Fruit fly (Drosophila melanogaster): Measurements from ENCODE around the gene CG42502.

CG42502 gene

dm6 chr2L:18830587-18831528, 19.8 kb upstream of the CG42502 start, which contains the start of the genes CG17597 and ScpX:
Gene CG17597, minus strand, starts transcription at chr2L:18831153.
Gene ScpX, plus strand, starts transcription at chr2L:18831229.
- peak; percentile 62 for TF ChIP-seq CG1620 (GFP tag; optimal IDR thresholded peaks at IDR 0.05)
- TF ChIP-seq cic (GFP tag; optimal IDR thresholded peaks at IDR 0.05): no peak
- peak; percentile 76 for TF ChIP-seq CG5204 (GFP tag; optimal IDR thresholded peaks at IDR 0.05)
- TF ChIP-seq kay (GFP tag; ENCODE audit: borderline replicate concordance): no peak
- TF ChIP-seq bab1 (GFP tag; optimal IDR thresholded peaks at IDR 0.05): peak; percentile 46
- peak; percentile 42 for TF ChIP-seq CG12768 (GFP tag; optimal IDR thresholded peaks at IDR 0.05)
- peak; percentile 44 for TF ChIP-seq CG7045 (GFP tag; optimal IDR thresholded peaks at IDR 0.05)
- TF ChIP-seq Crg-1 (GFP tag; optimal IDR thresholded peaks at IDR 0.05): no peak
- TF ChIP-seq CG11617 (GFP tag; optimal IDR thresholded peaks at IDR 0.05): peak; percentile 50
- peak; percentile 55 for TF ChIP-seq Mnt (GFP tag; optimal IDR thresholded peaks at IDR 0.05)
- peak; percentile 83 for TF ChIP-seq toe (GFP tag; optimal IDR thresholded peaks at IDR 0.05)
- no peak for TF ChIP-seq cnc (optimal IDR thresholded peaks at IDR 0.05)
- peak; percentile 6 for TF ChIP-seq ovo (GFP tag; optimal IDR thresholded peaks at IDR 0.05)
- TF ChIP-seq CG14711 (tag; optimal IDR thresholded peaks at IDR 0.05): peak; percentile 57
- peak; percentile 17 for TF ChIP-seq pad (GFP tag; optimal IDR thresholded peaks at IDR 0.05)
- TF ChIP-seq CG7101 (tag; optimal IDR thresholded peaks at IDR 0.05): peak; percentile 50
- peak; percentile 25 for TF ChIP-seq tj (GFP tag; optimal IDR thresholded peaks at IDR 0.05)
- peak; percentile 42 for TF ChIP-seq Clk (GFP tag; optimal IDR thresholded peaks at IDR 0.05)
- TF ChIP-seq Hr96 (GFP tag; optimal IDR thresholded peaks at IDR 0.05): peak; percentile 59
- TF ChIP-seq CG33017 (tag; optimal IDR thresholded peaks at IDR 0.05): peak; percentile 34

DNA sequence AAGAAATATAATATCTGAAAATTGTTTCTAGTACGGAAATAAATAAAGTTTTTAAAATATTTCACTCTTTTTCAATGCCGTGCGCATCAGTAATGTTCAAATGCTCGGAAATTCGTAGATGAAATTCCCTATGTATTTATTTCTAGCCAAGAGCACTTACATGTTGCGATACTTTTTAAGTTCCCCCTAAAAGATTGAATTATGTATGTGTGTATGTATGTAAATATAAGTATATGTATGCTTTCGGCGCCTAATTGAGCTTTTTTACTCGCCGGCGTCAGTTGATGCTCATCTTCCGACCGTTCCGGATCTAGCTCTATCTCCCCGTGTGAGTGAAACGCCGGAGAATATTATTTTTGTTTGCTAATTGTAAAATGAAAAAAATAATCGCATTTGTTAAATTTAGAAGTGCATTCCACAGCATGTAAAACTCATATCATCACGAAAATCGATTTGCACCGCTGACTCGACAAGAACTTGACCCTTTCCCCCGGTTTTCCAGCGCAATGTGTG, 15.5 kb upstream of the CG42502 start, which contains the start of gene Ugt36E1:
TSS of gene Ugt36E1 (plus strand) at position 275 of the 513 bp plus-strand sequence.
- peak; percentile 19 for TF ChIP-seq kay (GFP tag; ENCODE audit: borderline replicate concordance)
- peak; percentile 61 for TF ChIP-seq tj (GFP tag; optimal IDR thresholded peaks at IDR 0.05)
- no peak for TF ChIP-seq CG33017 (tag; optimal IDR thresholded peaks at IDR 0.05)

- TF ChIP-seq CG14711 (tag; optimal IDR thresholded peaks at IDR 0.05): no peak
- TF ChIP-seq tj (GFP tag; optimal IDR thresholded peaks at IDR 0.05): peak; percentile 94
- TF ChIP-seq bab1 (GFP tag; optimal IDR thresholded peaks at IDR 0.05): peak; percentile 11
- TF ChIP-seq Clk (GFP tag; optimal IDR thresholded peaks at IDR 0.05): no peak
- TF ChIP-seq kay (GFP tag; ENCODE audit: borderline replicate concordance): peak; percentile 86
- TF ChIP-seq CG33017 (tag; optimal IDR thresholded peaks at IDR 0.05): peak; percentile 0
- peak; percentile 20 for TF ChIP-seq Mnt (GFP tag; optimal IDR thresholded peaks at IDR 0.05)
- no peak for TF ChIP-seq CG7045 (GFP tag; optimal IDR thresholded peaks at IDR 0.05)
- no peak for TF ChIP-seq Crg-1 (GFP tag; optimal IDR thresholded peaks at IDR 0.05)
- TF ChIP-seq pad (GFP tag; optimal IDR thresholded peaks at IDR 0.05): no peak
- no peak for TF ChIP-seq CG12768 (GFP tag; optimal IDR thresholded peaks at IDR 0.05)
- TF ChIP-seq Hr96 (GFP tag; optimal IDR thresholded peaks at IDR 0.05): peak; percentile 27
- no peak for TF ChIP-seq cnc (optimal IDR thresholded peaks at IDR 0.05)
- peak; percentile 5 for TF ChIP-seq CG7101 (tag; optimal IDR thresholded peaks at IDR 0.05)
- peak; percentile 80 for TF ChIP-seq CG11617 (GFP tag; optimal IDR thresholded peaks at IDR 0.05)
- TF ChIP-seq cic (GFP tag; optimal IDR thresholded peaks at IDR 0.05): no peak
- no peak for TF ChIP-seq ovo (GFP tag; optimal IDR thresholded peaks at IDR 0.05)
Observed at dm6 chr2L:18823243-18823803, 12.3 kb upstream of the CG42502 start, which contains the start of gene Ugt36D1. Gene Ugt36D1, plus strand, starts transcription at chr2L:18823548.

dm6 chr2L:18822805-18823204, 11.8 kb upstream of the CG42502 start:
- TF ChIP-seq pad (GFP tag; optimal IDR thresholded peaks at IDR 0.05) (no peak), Hr96 (GFP tag; optimal IDR thresholded peaks at IDR 0.05) (no peak), Clk (GFP tag; optimal IDR thresholded peaks at IDR 0.05) (no peak), cic (GFP tag; optimal IDR thresholded peaks at IDR 0.05) (no peak)

dm6 chr2L:18819044-18819443, 8.0 kb upstream of the CG42502 start, which contains the start of gene Ugt36F1:
Gene Ugt36F1, plus strand, starts transcription at chr2L:18819344.
- TF ChIP-seq CG14711 (tag; optimal IDR thresholded peaks at IDR 0.05): no peak
- no peak for TF ChIP-seq CG5204 (GFP tag; optimal IDR thresholded peaks at IDR 0.05)
- no peak for TF ChIP-seq Crg-1 (GFP tag; optimal IDR thresholded peaks at IDR 0.05)
- TF ChIP-seq cic (GFP tag; optimal IDR thresholded peaks at IDR 0.05): no peak
- TF ChIP-seq kay (GFP tag; ENCODE audit: borderline replicate concordance): no peak
- TF ChIP-seq ovo (GFP tag; optimal IDR thresholded peaks at IDR 0.05): no peak
- TF ChIP-seq tj (GFP tag; optimal IDR thresholded peaks at IDR 0.05): no peak
- no peak for TF ChIP-seq bab1 (GFP tag; optimal IDR thresholded peaks at IDR 0.05)
- no peak for TF ChIP-seq CG1620 (GFP tag; optimal IDR thresholded peaks at IDR 0.05)

DNA sequence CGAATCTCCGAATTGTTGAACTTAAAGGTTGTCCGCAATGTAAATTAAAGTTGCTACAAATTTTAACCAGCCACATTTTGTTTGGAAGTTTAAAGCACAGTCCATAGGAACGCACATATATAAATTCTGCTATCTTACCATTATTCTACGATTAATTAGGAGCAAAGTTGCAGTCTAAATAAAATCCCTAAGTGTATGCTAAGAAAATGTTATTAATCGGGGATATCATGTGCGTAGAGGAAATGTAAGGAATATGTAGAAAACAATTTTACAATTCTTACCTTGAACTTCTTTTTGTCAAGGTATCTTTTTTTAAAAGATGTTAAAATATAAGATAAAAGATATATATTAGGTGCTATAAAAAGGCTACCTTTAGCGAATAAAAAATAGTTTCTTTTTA, 7.3 kb upstream of the CG42502 start:
- TF ChIP-seq CG14711 (tag; optimal IDR thresholded peaks at IDR 0.05) (no peak), CG7045 (GFP tag; optimal IDR thresholded peaks at IDR 0.05) (no peak), Hr96 (GFP tag; optimal IDR thresholded peaks at IDR 0.05) (no peak), Crg-1 (GFP tag; optimal IDR thresholded peaks at IDR 0.05) (no peak), pad (GFP tag; optimal IDR thresholded peaks at IDR 0.05) (no peak), Mnt (GFP tag; optimal IDR thresholded peaks at IDR 0.05) (no peak), cnc (optimal IDR thresholded peaks at IDR 0.05) (no peak), cic (GFP tag; optimal IDR thresholded peaks at IDR 0.05) (no peak), CG5204 (GFP tag; optimal IDR thresholded peaks at IDR 0.05) (no peak), ovo (GFP tag; optimal IDR thresholded peaks at IDR 0.05) (no peak)
